Fruit fly (Drosophila melanogaster) whole organism, embryonic: Measurements from ENCODE around the gene Tlk.

ENCODE experiments used
- Bdp1 ChIP-seq: fragments of 200-800 bp; sonication (Bioruptor generic); optimal IDR thresholded peaks from 3 replicates; lab custom pipeline; 2016; ENCODE audit warnings: missing biosample characterization, missing genetic modification characterization
- Bgb ChIP-seq: fragments of 200-800 bp; sonication (Bioruptor generic); IDR thresholded peaks from 2 replicates; pipeline ENCODE4 v1.3.6; 2022; ENCODE audit warnings: missing biosample characterization, missing genetic modification characterization; ENCODE audit not compliant: partially characterized antibody
- Blimp-1 ChIP-seq: fragments of 200-800 bp; sonication (Bioruptor generic); optimal IDR thresholded peaks from 3 replicates; lab custom pipeline; 2018; ENCODE audit warnings: missing biosample characterization, missing genetic modification characterization, mild to moderate bottlenecking, moderate library complexity, missing genetic modification reagents
- C15 ChIP-seq: fragments of 200-800 bp; sonication (Bioruptor generic); IDR thresholded peaks from 3 replicates; pipeline ENCODE4 v1.3.6; 2022; ENCODE audit warnings: missing biosample characterization, missing genetic modification characterization
- CG10209 ChIP-seq: fragments of 200-800 bp; sonication (Bioruptor generic); optimal IDR thresholded peaks from 3 replicates; lab custom pipeline; 2017; ENCODE audit warnings: missing biosample characterization, mild to moderate bottlenecking, missing genetic modification characterization, missing genetic modification reagents
- CG10267 ChIP-seq: fragments of 200-800 bp; sonication (Bioruptor generic); optimal IDR thresholded peaks from 2 replicates; lab custom pipeline; 2018; ENCODE audit warnings: missing biosample characterization, mild to moderate bottlenecking, missing genetic modification characterization, moderate library complexity
- CG10431 ChIP-seq: fragments of 200-800 bp; sonication (Bioruptor generic); optimal IDR thresholded peaks from 3 replicates; lab custom pipeline; 2018; ENCODE audit warnings: missing biosample characterization, mild to moderate bottlenecking, missing genetic modification characterization
- CG12155 ChIP-seq: fragments of 200-800 bp; sonication (Bioruptor generic); optimal IDR thresholded peaks from 3 replicates; lab custom pipeline; 2016; ENCODE audit warnings: missing biosample characterization, missing genetic modification characterization
- CG12219 ChIP-seq: fragments of 200-800 bp; sonication (Bioruptor generic); optimal IDR thresholded peaks from 3 replicates; lab custom pipeline; 2018; ENCODE audit warnings: missing biosample characterization, mild to moderate bottlenecking, missing genetic modification characterization
- CG14014 ChIP-seq: fragments of 200-800 bp; sonication (Bioruptor generic); IDR thresholded peaks from 2 replicates; pipeline ENCODE4 v1.3.6; 2022; ENCODE audit warnings: missing biosample characterization, missing genetic modification characterization
- CG14441 ChIP-seq: fragments of 200-800 bp; sonication (Bioruptor generic); IDR thresholded peaks from 2 replicates; pipeline ENCODE4 v1.3.6; 2022; ENCODE audit warnings: missing biosample characterization, missing genetic modification characterization
- CG15696 ChIP-seq: fragments of 200-800 bp; sonication (Bioruptor generic); optimal IDR thresholded peaks from 2 replicates; lab custom pipeline; 2019; ENCODE audit warnings: missing biosample characterization, mild to moderate bottlenecking, missing genetic modification characterization, moderate library complexity
- CG1603 ChIP-seq: fragments of 200-800 bp; sonication (Bioruptor generic); optimal IDR thresholded peaks from 2 replicates; lab custom pipeline; 2019; ENCODE audit warnings: missing biosample characterization, mild to moderate bottlenecking, missing genetic modification characterization, moderate library complexity
- CG2678 ChIP-seq: fragments of 200-800 bp; sonication (Bioruptor generic); optimal IDR thresholded peaks from 3 replicates; lab custom pipeline; 2019; ENCODE audit warnings: missing biosample characterization, mild to moderate bottlenecking, missing genetic modification characterization, moderate library complexity
- CG2889 ChIP-seq: fragments of 200-800 bp; sonication (Bioruptor generic); IDR thresholded peaks from 3 replicates; pipeline ENCODE4 v1.3.6; 2022; ENCODE audit warnings: missing biosample characterization, missing genetic modification characterization
- CG3065 ChIP-seq: fragments of 200-800 bp; sonication (Bioruptor generic); optimal IDR thresholded peaks from 2 replicates; lab custom pipeline; 2016; ENCODE audit warnings: missing biosample characterization, missing genetic modification characterization
- CG4854 ChIP-seq: fragments of 200-800 bp; sonication (Bioruptor generic); optimal IDR thresholded peaks from 2 replicates; lab custom pipeline; 2016; ENCODE audit warnings: missing biosample characterization, missing genetic modification characterization, inconsistent platforms
- CG5180 ChIP-seq: fragments of 200-800 bp; sonication (Bioruptor generic); optimal IDR thresholded peaks from 3 replicates; lab custom pipeline; 2017; ENCODE audit warnings: missing biosample characterization, missing genetic modification characterization, mild to moderate bottlenecking, moderate library complexity, missing genetic modification reagents
- CG6683 ChIP-seq: fragments of 200-800 bp; sonication (Bioruptor generic); optimal IDR thresholded peaks from 2 replicates; lab custom pipeline; 2017; ENCODE audit warnings: missing biosample characterization, mild to moderate bottlenecking, missing genetic modification characterization, missing genetic modification reagents
- CG6791 ChIP-seq: fragments of 200-800 bp; sonication (Bioruptor generic); IDR thresholded peaks from 3 replicates; pipeline ENCODE4 v1.3.6; 2022; ENCODE audit warnings: missing biosample characterization, missing genetic modification characterization; ENCODE audit not compliant: partially characterized antibody
- CG7556 ChIP-seq: fragments of 200-800 bp; sonication (Bioruptor generic); optimal IDR thresholded peaks from 2 replicates; lab custom pipeline; 2017; ENCODE audit warnings: missing biosample characterization, mild to moderate bottlenecking, missing genetic modification characterization
- CG7786 ChIP-seq: fragments of 200-800 bp; sonication (Bioruptor generic); optimal IDR thresholded peaks from 2 replicates; lab custom pipeline; 2016; ENCODE audit warnings: missing biosample characterization, missing genetic modification characterization
- CG7928 ChIP-seq: fragments of 200-800 bp; sonication (Bioruptor generic); optimal IDR thresholded peaks from 2 replicates; lab custom pipeline; 2017; ENCODE audit warnings: missing biosample characterization, mild to moderate bottlenecking, missing genetic modification characterization
- CG9876 ChIP-seq: fragments of 200-800 bp; sonication (Bioruptor generic); optimal IDR thresholded peaks from 2 replicates; lab custom pipeline; 2016; ENCODE audit warnings: missing biosample characterization, missing genetic modification characterization
- CHES-1-like ChIP-seq: fragments of 200-800 bp; sonication (Bioruptor generic); optimal IDR thresholded peaks from 2 replicates; lab custom pipeline; 2016; ENCODE audit warnings: missing biosample characterization, missing genetic modification characterization
- CTCF ChIP-seq: fragments of 200-800 bp; sonication (Bioruptor generic); optimal IDR thresholded peaks from 2 replicates; lab custom pipeline; 2017; ENCODE audit warnings: missing biosample characterization, mild to moderate bottlenecking, missing genetic modification characterization, moderate library complexity
- Doc2 ChIP-seq: fragments of 200-800 bp; sonication (Bioruptor generic); IDR thresholded peaks from 2 replicates; pipeline ENCODE4 v1.3.6; 2022; ENCODE audit warnings: missing biosample characterization, missing genetic modification characterization
- Doc3 ChIP-seq: fragments of 200-800 bp; sonication (Bioruptor generic); IDR thresholded peaks from 3 replicates; pipeline ENCODE4 v1.3.6; 2022; ENCODE audit warnings: missing biosample characterization, missing genetic modification characterization; ENCODE audit not compliant: partially characterized antibody
- Drgx ChIP-seq: fragments of 200-800 bp; sonication (Bioruptor generic); IDR thresholded peaks from 2 replicates; pipeline ENCODE4 v1.3.6; 2022; ENCODE audit warnings: missing biosample characterization, missing genetic modification characterization
- Gsc ChIP-seq: fragments of 200-800 bp; sonication (Bioruptor generic); IDR thresholded peaks from 2 replicates; pipeline ENCODE4 v1.3.6; 2022; ENCODE audit warnings: missing biosample characterization, missing genetic modification characterization
- Gug ChIP-seq: fragments of 200-800 bp; sonication (Bioruptor generic); IDR thresholded peaks from 4 replicates; pipeline ENCODE4 v1.3.6; 2022; ENCODE audit warnings: missing biosample characterization, missing genetic modification characterization
- Nf-YA ChIP-seq: fragments of 200-800 bp; sonication (Bioruptor generic); IDR thresholded peaks from 2 replicates; pipeline ENCODE4 v1.3.6; 2022; ENCODE audit warnings: missing biosample characterization, missing genetic modification characterization
- Opbp ChIP-seq: fragments of 200-800 bp; sonication (Bioruptor generic); IDR thresholded peaks from 3 replicates; pipeline ENCODE4 v1.3.6; 2022; ENCODE audit warnings: missing biosample characterization, missing genetic modification characterization; ENCODE audit not compliant: partially characterized antibody
- Scr ChIP-seq: fragments of 200-800 bp; sonication (Bioruptor generic); IDR thresholded peaks from 2 replicates; pipeline ENCODE4 v1.3.6; 2022; ENCODE audit warnings: missing biosample characterization, missing genetic modification characterization; ENCODE audit not compliant: partially characterized antibody
- Ssrp ChIP-seq: fragments of 200-800 bp; sonication (Bioruptor generic); optimal IDR thresholded peaks from 2 replicates; lab custom pipeline; 2018; ENCODE audit warnings: missing biosample characterization, mild to moderate bottlenecking, missing genetic modification characterization, moderate library complexity
- Xbp1 ChIP-seq: fragments of 200-800 bp; sonication (Bioruptor generic); optimal IDR thresholded peaks from 3 replicates; lab custom pipeline; 2016; ENCODE audit warnings: missing biosample characterization, mild to moderate bottlenecking, missing genetic modification characterization
- amos ChIP-seq: fragments of 200-800 bp; sonication (Bioruptor generic); IDR thresholded peaks from 2 replicates; pipeline ENCODE4 v1.3.6; 2022; ENCODE audit warnings: missing biosample characterization, missing genetic modification characterization; ENCODE audit not compliant: partially characterized antibody
- aop ChIP-seq: fragments of 200-800 bp; sonication (Bioruptor generic); IDR thresholded peaks from 2 replicates; pipeline ENCODE4 v1.3.6; 2022; ENCODE audit warnings: missing biosample characterization, missing genetic modification characterization
- bowl ChIP-seq: fragments of 200-800 bp; sonication (Bioruptor generic); IDR thresholded peaks from 2 replicates; pipeline ENCODE4 v1.3.6; 2022; ENCODE audit warnings: missing biosample characterization, missing genetic modification characterization
- btn ChIP-seq: fragments of 200-800 bp; sonication (Bioruptor generic); optimal IDR thresholded peaks from 2 replicates; lab custom pipeline; 2016; ENCODE audit warnings: missing biosample characterization, missing genetic modification characterization
- corto ChIP-seq: fragments of 200-800 bp; sonication (Bioruptor generic); optimal IDR thresholded peaks from 2 replicates; lab custom pipeline; 2016; ENCODE audit warnings: missing biosample characterization, mild to moderate bottlenecking, missing genetic modification characterization, moderate library complexity
- crol ChIP-seq: fragments of 200-800 bp; sonication (Bioruptor generic); IDR thresholded peaks from 2 replicates; pipeline ENCODE4 v1.3.6; 2022; ENCODE audit warnings: missing biosample characterization, missing genetic modification characterization
- cwo ChIP-seq: fragments of 200-800 bp; sonication (Bioruptor generic); optimal IDR thresholded peaks from 3 replicates; lab custom pipeline; 2017; ENCODE audit warnings: missing biosample characterization, missing genetic modification characterization, mild to moderate bottlenecking, moderate library complexity, missing genetic modification reagents
- emc ChIP-seq: fragments of 200-800 bp; sonication (Bioruptor generic); optimal IDR thresholded peaks from 2 replicates; lab custom pipeline; 2016; ENCODE audit warnings: missing biosample characterization, missing genetic modification characterization
- klu ChIP-seq: fragments of 200-800 bp; sonication (Bioruptor generic); IDR thresholded peaks from 2 replicates; pipeline ENCODE4 v1.3.6; 2022; ENCODE audit warnings: missing biosample characterization, missing genetic modification characterization
- mam ChIP-seq: fragments of 200-800 bp; sonication (Bioruptor generic); optimal IDR thresholded peaks from 3 replicates; lab custom pipeline; 2016; ENCODE audit warnings: missing biosample characterization, missing genetic modification characterization
- pfk ChIP-seq: fragments of 200-800 bp; sonication (Bioruptor generic); optimal IDR thresholded peaks from 2 replicates; lab custom pipeline; 2018; ENCODE audit warnings: missing biosample characterization, mild to moderate bottlenecking, missing genetic modification characterization, moderate library complexity
- seq ChIP-seq: fragments of 200-800 bp; sonication (Bioruptor generic); IDR thresholded peaks from 2 replicates; pipeline ENCODE4 v1.3.6; 2022; ENCODE audit warnings: missing biosample characterization, missing genetic modification characterization
- sug ChIP-seq: fragments of 200-800 bp; optimal IDR thresholded peaks from 2 replicates; lab custom pipeline; 2019; ENCODE audit warnings: missing biosample characterization, mild to moderate bottlenecking, missing genetic modification characterization, moderate library complexity
- tll ChIP-seq, 2 experiments: fragments of 200-800 bp in 1 of 2; fragments of >200 bp in 1 of 2; sonication (Bioruptor generic) in 1 of 2; optimal IDR thresholded peaks; 2 replicates each; lab custom pipeline; 2017 to 2019; ENCODE audit warnings: missing biosample characterization in 2 of 2, missing genetic modification characterization in 2 of 2, mild to moderate bottlenecking in 1 of 2, moderate library complexity in 1 of 2
- zen2 ChIP-seq: fragments of 200-800 bp; sonication (Bioruptor generic); IDR thresholded peaks from 3 replicates; pipeline ENCODE4 v1.3.6; 2022; ENCODE audit warnings: missing biosample characterization, missing genetic modification characterization; ENCODE audit not compliant: partially characterized antibody

Gene Tlk

dm6 chrX:3774277-3774676 lies 54.5 kb downstream of the Tlk start (continued):
- TF ChIP-seq Drgx (GFP tag; lab: Robert Waterston, UW) (peak; percentile 96), Ssrp (peak; percentile 72), corto (GFP tag; lab: Kevin White, UChicago) (no peak), seq (GFP tag; lab: Robert Waterston, UW) (peak; percentile 93), Gug (GFP tag; lab: Robert Waterston, UW) (peak; percentile 80), Bdp1 (GFP tag; lab: Kevin White, UChicago) (peak; percentile 49), CG14441 (GFP tag; lab: Robert Waterston, UW) (peak; percentile 94), btn (GFP tag; lab: Kevin White, UChicago) (peak; percentile 33), emc (peak; percentile 83), tll (GFP tag; optimal IDR thresholded peaks at IDR 0.05; lab: Kevin White, UChicago) (no peak), CHES-1-like (peak; percentile 89), CG4854 (peak; percentile 72), CG2889 (GFP tag; lab: Robert Waterston, UW) (peak; percentile 89), CG7556 (GFP tag; lab: Kevin White, UChicago) (peak; percentile 86), CG15696 (peak; percentile 78), CG12219 (peak; percentile 84), sug (peak; percentile 91), Opbp (GFP tag; lab: Robert Waterston, UW) (no peak), CG6683 (GFP tag; lab: Kevin White, UChicago) (peak; percentile 82), CG10431 (GFP tag; lab: Kevin White, UChicago) (no peak), CG1603 (peak; percentile 79), CG6791 (GFP tag; lab: Robert Waterston, UW) (no peak), CG12155 (GFP tag; lab: Kevin White, UChicago) (peak; percentile 92), CG9876 (peak; percentile 74), CTCF (GFP tag; lab: Kevin White, UChicago) (peak; percentile 16), CG5180 (GFP tag; lab: Kevin White, UChicago) (peak; percentile 68), pfk (GFP tag; lab: Kevin White, UChicago) (peak; percentile 22), CG7786 (peak; percentile 94), Xbp1 (peak; percentile 89), Doc3 (GFP tag; lab: Robert Waterston, UW) (no peak), cwo (GFP tag; lab: Kevin White, UChicago) (peak; percentile 92), CG3065 (peak; percentile 51), CG10209 (peak; percentile 87), Gsc (no peak), aop (GFP tag; lab: Robert Waterston, UW) (no peak), C15 (GFP tag; lab: Robert Waterston, UW) (peak; percentile 83; the same call in 2 of the 3 replicates), zen2 (GFP tag; lab: Robert Waterston, UW) (no peak), klu (peak; percentile 83), CG7928 (GFP tag; lab: Kevin White, UChicago) (peak; percentile 66), CG2678 (peak; percentile 97), crol (no peak), CG14014 (peak; percentile 93), Nf-YA (GFP tag; lab: Robert Waterston, UW) (peak; percentile 61), Bgb (GFP tag; lab: Robert Waterston, UW) (no peak), CG10267 (tag; lab: Kevin White, UChicago) (peak; percentile 81), Blimp-1 (peak; percentile 77), mam (peak; percentile 97), Scr (GFP tag; lab: Robert Waterston, UW) (no peak), bowl (GFP tag; lab: Robert Waterston, UW) (peak; percentile 79), amos (GFP tag; lab: Robert Waterston, UW) (no peak), Doc2 (GFP tag; lab: Robert Waterston, UW) (no peak)
